Fruit fly (Drosophila melanogaster): Measurements from ENCODE around the gene CG42846.
A peak's percentile ranks its signal among the peaks of the same experiment; 100 is the strongest.

The CG42846 gene

dm6 chr3L:264378-265151 is 33.2 kb upstream of the CG42846 start, which contains the start of the genes Tudor-SN and mRpL17 (continued):
- TF ChIP-seq trem (tag; optimal IDR thresholded peaks at IDR 0.05) (peak; percentile 98), PHDP (tag; optimal IDR thresholded peaks at IDR 0.05) (no peak), Sry-β (GFP tag; optimal IDR thresholded peaks at IDR 0.05) (peak; percentile 55), twi (tag; optimal IDR thresholded peaks at IDR 0.05) (no peak), bigmax (GFP tag; optimal IDR thresholded peaks at IDR 0.05) (peak; percentile 38), CG14965 (GFP tag; optimal IDR thresholded peaks at IDR 0.05; ENCODE audit: borderline replicate concordance) (no peak), chm (GFP tag; IDR thresholded peaks at IDR 0.05) (no peak), nerfin-2 (GFP tag; IDR thresholded peaks at IDR 0.05; ENCODE audit: partially characterized antibody) (peak; percentile 93), CG14014 (GFP tag; IDR thresholded peaks at IDR 0.05) (no peak), CG15479 (GFP tag; optimal IDR thresholded peaks at IDR 0.05) (no peak), CG30020 (tag; optimal IDR thresholded peaks at IDR 0.05) (peak; percentile 81), CG31441 (GFP tag; IDR thresholded peaks at IDR 0.05) (peak; percentile 57; the same call in 1 of the 2 replicates), CG1792 (GFP tag; optimal IDR thresholded peaks at IDR 0.05) (peak; percentile 16), B-H2 (GFP tag; optimal IDR thresholded peaks at IDR 0.05) (peak; percentile 41), CG6791 (GFP tag; IDR thresholded peaks at IDR 0.05; ENCODE audit: partially characterized antibody) (peak; percentile 98), CG18619 (GFP tag; optimal IDR thresholded peaks at IDR 0.05) (peak; percentile 23), CG4617 (GFP tag; optimal IDR thresholded peaks at IDR 0.05; ENCODE audit: borderline replicate concordance) (no peak), CG11723 (GFP tag; optimal IDR thresholded peaks at IDR 0.05) (no peak), Dek (tag; optimal IDR thresholded peaks at IDR 0.05) (peak; percentile 60), CG34422 (GFP tag; IDR thresholded peaks at IDR 0.05) (0 out of 3 replicates have a peak, but pooled peaks have one; percentile 34), CG8478 (optimal IDR thresholded peaks at IDR 0.05) (no peak), CG10147 (GFP tag; optimal IDR thresholded peaks at IDR 0.05) (peak; percentile 0), Gsc (GFP tag; IDR thresholded peaks at IDR 0.05) (no peak), sens (GFP tag) (peak; percentile 79), ro (GFP tag; IDR thresholded peaks at IDR 0.05) (no peak), odd (GFP tag; optimal IDR thresholded peaks at IDR 0.05) (peak; percentile 28), org-1 (GFP tag; optimal IDR thresholded peaks at IDR 0.05) (no peak), knrl (GFP tag; IDR thresholded peaks at IDR 0.05; ENCODE audit: partially characterized antibody) (peak; percentile 99), Dip2 (GFP tag; IDR thresholded peaks at IDR 0.05) (no peak), amos (GFP tag; IDR thresholded peaks at IDR 0.05; ENCODE audit: partially characterized antibody) (peak; percentile 99), Side (GFP tag; optimal IDR thresholded peaks at IDR 0.05) (no peak), slou (GFP tag; optimal IDR thresholded peaks at IDR 0.05) (peak; percentile 9), Hr39 (optimal IDR thresholded peaks at IDR 0.05) (no peak), Nf-YC (tag; optimal IDR thresholded peaks at IDR 0.05) (peak; percentile 57), Oli (tag; optimal IDR thresholded peaks at IDR 0.05) (no peak), CG8944 (GFP tag; optimal IDR thresholded peaks at IDR 0.05) (peak; percentile 23), Deaf1 (tag; optimal IDR thresholded peaks at IDR 0.05) (peak; percentile 58), oc (tag; optimal IDR thresholded peaks at IDR 0.05) (no peak), CG11093 (GFP tag; IDR thresholded peaks at IDR 0.05) (no peak), maf-S (GFP tag; optimal IDR thresholded peaks at IDR 0.05) (no peak), CG16863 (GFP tag; optimal IDR thresholded peaks at IDR 0.05) (peak; percentile 5), CG4854 (GFP tag; optimal IDR thresholded peaks at IDR 0.05) (peak; percentile 12), CG7928 (GFP tag; optimal IDR thresholded peaks at IDR 0.05) (peak; percentile 17), CG34224 (GFP tag; IDR thresholded peaks at IDR 0.05; ENCODE audit: partially characterized antibody) (peak; percentile 89), E2f2 (GFP tag; IDR thresholded peaks at IDR 0.05) (peak; percentile 46; the same call in 1 of the 2 replicates), vvl (GFP tag; IDR thresholded peaks at IDR 0.05) (peak; percentile 21), CG5180 (GFP tag; optimal IDR thresholded peaks at IDR 0.05) (no peak), peb (GFP tag; IDR thresholded peaks at IDR 0.05) (no peak), CG14441 (GFP tag; IDR thresholded peaks at IDR 0.05) (no peak), CG1602 (GFP tag; optimal IDR thresholded peaks at IDR 0.05) (peak; percentile 17)

All from whole organism, embryonic.